Worm (Caenorhabditis elegans): Measurements from ENCODE around the gene nspe-3.

DNA sequence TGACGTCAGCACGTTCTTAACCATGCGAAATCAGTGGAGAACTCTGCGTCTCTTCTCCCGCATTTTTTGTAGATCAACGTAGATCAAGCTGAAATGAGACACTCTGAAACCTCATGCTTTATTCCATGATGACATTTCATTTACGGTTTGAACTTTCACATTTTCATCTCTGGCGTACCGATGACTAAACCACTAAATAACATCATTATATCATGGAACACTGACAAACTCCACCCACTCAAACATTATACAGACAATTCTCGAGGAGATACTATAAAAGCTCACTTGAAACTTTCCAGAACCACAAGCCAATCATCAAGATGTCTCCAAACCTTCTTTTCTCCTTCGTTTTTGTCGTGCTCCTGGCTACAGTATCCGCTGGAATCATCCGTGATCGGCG, 9.2 kb downstream of the nspe-3 start, which contains the start of gene nspe-7:
- TF ChIP-seq nhr-28 (tag; optimal IDR thresholded peaks at IDR 0.05) = no peak
- no peak for TF ChIP-seq nhr-76 (tag; optimal IDR thresholded peaks at IDR 0.05)
- no peak for TF ChIP-seq mdl-1 (tag; optimal IDR thresholded peaks at IDR 0.05)
- no peak for TF ChIP-seq pqm-1 (tag; optimal IDR thresholded peaks at IDR 0.05)
